Fruit fly (Drosophila melanogaster) whole organism: ENCODE results near the gene h-cup.

Experiments used
- CG8478 ChIP-seq: fragments of >200 bp; optimal IDR thresholded peaks from 2 replicates; lab custom pipeline; 2018; ENCODE audit warnings: inconsistent platforms
- Dll ChIP-seq: fragments of >200 bp; optimal IDR thresholded peaks from 2 replicates; lab custom pipeline; 2017
- EcR ChIP-seq, 2 experiments: fragments of >200 bp; optimal IDR thresholded peaks; 2 replicates each; lab custom pipeline; 2017; ENCODE audit warnings: missing biosample characterization in 2 of 2, missing genetic modification characterization in 2 of 2, missing genetic modification reagents in 2 of 2
- pan ChIP-seq: fragments of >200 bp; optimal IDR thresholded peaks from 2 replicates; lab custom pipeline; 2017
- psq ChIP-seq: fragments of >200 bp; optimal IDR thresholded peaks from 2 replicates; lab custom pipeline; 2017
- usp ChIP-seq: fragments of >200 bp; optimal IDR thresholded peaks from 2 replicates; lab custom pipeline; 2017; ENCODE audit warnings: missing biosample characterization, missing genetic modification characterization, mixed read lengths

h-cup gene

DNA sequence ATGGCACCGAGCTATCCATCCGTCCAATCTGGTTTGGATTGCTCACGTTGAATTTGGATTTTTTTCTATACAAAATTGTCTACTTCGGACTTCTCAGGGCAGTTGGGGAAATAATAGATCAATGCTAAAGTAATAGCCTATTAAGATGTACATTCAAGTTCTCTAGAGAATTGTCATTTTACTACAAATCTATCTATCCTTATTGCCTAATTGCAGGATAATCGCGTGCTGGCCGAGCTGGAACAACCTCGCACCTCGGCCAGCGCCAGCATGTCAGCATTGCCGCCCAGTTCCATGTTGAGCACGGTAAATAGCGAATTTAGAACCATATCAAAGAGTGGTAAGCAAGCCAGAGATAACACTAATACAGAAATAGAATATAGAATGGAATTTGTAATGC is at the start of gene h-cup:
h-cup (minus strand) TSS at position 101 of the 400 bp plus-strand sequence.
- TF ChIP-seq pan (no peak), EcR (GFP tag; optimal IDR thresholded peaks at IDR 0.05; lab: Kevin White, UChicago) (no peak), usp (no peak), psq (lab: Kevin White, UChicago) (no peak), Dll (lab: Kevin White, UChicago) (no peak)

DNA sequence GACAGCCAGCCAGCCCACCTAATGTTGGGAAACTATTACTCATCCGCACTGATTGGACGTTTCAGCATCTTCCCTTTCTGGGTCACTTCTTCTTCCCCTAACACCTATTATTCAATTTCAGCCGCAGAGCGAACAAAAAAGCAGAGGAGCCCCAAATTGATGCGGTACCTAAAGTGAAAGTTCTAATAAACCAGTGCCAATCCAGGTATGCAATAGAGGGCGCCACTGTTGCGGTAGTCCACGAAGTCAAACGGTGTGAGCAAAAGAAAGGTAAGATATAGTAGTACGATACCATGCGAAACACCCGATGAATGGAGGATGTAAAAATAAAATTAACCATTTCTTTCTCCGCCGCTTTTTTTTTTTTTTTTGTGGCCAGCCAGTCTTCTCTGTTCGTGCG is 48.4 kb upstream of the h-cup start:
- TF ChIP-seq pan = no peak
- no peak for TF ChIP-seq psq (lab: Kevin White, UChicago)
- no peak for TF ChIP-seq EcR (GFP tag; optimal IDR thresholded peaks at IDR 0.05; lab: Kevin White, UChicago)
- no peak for TF ChIP-seq Dll (lab: Kevin White, UChicago)
- TF ChIP-seq CG8478 (lab: Kevin White, UChicago) = no peak
- TF ChIP-seq usp = no peak

DNA sequence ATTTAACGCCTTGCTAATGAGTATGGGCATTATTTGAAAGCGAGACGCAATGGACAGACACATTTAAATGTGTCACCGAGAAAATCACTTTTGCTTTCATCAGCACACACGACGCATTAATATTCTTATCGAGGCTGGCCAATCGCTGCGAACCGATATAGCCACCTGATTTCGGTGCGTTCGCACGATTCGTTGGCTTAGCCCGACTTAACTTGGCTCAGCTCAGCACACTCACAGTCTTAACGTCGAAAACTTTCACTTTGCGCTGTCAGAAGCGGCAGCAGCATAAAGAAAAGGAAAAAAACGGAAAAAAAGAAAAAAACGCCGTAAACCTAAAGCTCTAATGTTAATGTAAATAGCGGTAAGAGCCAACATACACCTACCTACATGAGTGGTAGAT is 47.6 kb upstream of the h-cup start:
- TF ChIP-seq usp (no peak), psq (lab: Kevin White, UChicago) (no peak), CG8478 (lab: Kevin White, UChicago) (no peak), EcR (GFP tag; optimal IDR thresholded peaks at IDR 0.05; lab: Kevin White, UChicago) (no peak), pan (no peak), Dll (lab: Kevin White, UChicago) (no peak)

DNA sequence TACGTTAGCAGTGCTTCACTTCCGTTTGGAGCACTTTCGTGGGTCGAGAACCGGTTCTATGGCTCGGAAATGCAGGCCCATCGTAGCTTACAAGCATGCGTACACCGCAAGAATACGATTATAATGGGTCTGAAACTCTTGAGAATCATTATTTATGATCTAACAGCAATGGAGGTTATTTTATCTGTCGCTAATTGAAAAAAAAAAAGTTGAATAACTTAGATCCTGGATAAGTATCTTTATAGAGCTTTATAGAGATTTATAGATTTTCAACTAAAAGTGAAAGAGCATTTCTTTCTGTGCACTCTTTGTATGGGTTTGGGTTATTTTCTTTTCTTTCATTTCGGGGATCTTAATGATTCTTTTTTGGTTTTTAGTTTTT is 45.1 kb upstream of the h-cup start:
- TF ChIP-seq CG8478 (lab: Kevin White, UChicago) (no peak), psq (lab: Kevin White, UChicago) (no peak), pan (no peak), EcR (GFP tag; optimal IDR thresholded peaks at IDR 0.05; lab: Kevin White, UChicago) (no peak), Dll (lab: Kevin White, UChicago) (no peak), usp (no peak)

DNA sequence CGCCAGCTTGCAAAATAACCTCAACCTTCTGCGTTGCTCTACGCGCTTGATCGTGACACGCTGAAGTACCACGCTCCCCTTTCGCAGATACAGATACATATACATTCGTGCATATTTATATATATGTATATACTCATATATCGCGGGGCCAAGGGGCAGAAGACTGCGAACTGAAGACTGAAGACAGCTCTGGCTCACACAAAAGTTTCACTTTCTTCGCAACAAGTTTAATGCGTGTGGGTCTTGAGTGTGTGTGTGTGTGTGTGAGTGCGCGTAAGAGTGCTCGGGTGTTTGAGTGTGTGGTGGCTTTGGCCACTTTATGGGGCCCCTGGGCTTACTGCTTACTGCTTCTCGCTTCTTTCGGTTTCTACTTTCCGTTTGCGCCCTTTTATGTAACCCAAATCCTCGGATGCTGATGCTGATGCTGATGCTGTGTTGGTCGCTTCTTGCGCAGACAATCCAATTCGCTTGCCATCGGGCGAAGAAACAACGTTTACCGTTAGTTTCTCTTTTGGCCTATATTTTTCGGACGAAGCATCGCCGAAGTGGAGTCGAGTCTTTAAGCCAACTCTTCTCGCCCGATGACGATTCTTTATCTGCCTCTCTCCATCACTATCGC is 44.6 kb upstream of the h-cup start:
- TF ChIP-seq pan = no peak
- TF ChIP-seq Dll (lab: Kevin White, UChicago) = no peak
- no peak for TF ChIP-seq usp
- no peak for TF ChIP-seq EcR (GFP tag; optimal IDR thresholded peaks at IDR 0.05; lab: Kevin White, UChicago)
- no peak for TF ChIP-seq CG8478 (lab: Kevin White, UChicago)
- TF ChIP-seq psq (lab: Kevin White, UChicago) = no peak

DNA sequence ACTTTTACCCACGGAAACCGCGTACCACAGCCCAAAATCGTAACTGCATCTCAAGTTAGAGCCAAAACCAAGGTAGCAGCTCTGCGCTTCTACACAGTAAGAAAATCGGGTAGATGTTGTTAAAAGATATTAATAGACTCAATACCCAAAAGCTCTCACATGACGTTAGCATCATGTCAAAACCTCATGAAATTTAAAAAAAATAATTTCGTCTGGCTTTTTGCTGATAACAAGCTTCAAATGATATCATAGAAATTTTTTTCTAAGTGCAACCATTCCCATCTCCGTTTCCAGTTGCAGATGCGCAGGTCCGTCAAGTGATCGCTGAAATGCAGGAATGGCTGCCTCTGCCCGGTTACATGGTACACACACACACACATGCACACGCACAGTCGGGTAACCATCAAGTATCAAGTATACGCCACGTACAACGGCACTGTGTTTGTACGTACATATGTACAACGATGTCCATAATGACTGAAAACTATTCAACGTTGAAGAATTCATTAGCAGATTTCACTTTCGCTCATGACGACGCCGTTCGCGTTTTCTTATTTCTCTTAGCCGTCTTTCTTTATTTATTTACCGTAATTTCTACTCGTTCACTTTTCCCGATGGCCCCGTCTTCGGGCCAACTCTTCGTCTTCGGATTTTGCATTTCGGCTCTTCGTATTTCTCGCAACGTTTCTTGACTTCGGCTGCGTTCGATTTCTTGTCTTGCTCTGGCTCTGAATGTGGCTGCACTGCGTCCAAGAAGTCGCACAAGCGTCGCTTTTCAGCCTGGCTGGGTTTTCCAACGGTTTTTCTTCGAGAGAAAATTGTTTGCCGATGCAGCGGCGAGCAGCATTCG is 43.1 kb upstream of the h-cup start:
- no peak for TF ChIP-seq usp
- TF ChIP-seq Dll (lab: Kevin White, UChicago) = no peak
- no peak for TF ChIP-seq CG8478 (lab: Kevin White, UChicago)
- no peak for TF ChIP-seq psq (lab: Kevin White, UChicago)
- no peak for TF ChIP-seq pan
- no peak for TF ChIP-seq EcR (GFP tag; optimal IDR thresholded peaks at IDR 0.05; lab: Kevin White, UChicago)

DNA sequence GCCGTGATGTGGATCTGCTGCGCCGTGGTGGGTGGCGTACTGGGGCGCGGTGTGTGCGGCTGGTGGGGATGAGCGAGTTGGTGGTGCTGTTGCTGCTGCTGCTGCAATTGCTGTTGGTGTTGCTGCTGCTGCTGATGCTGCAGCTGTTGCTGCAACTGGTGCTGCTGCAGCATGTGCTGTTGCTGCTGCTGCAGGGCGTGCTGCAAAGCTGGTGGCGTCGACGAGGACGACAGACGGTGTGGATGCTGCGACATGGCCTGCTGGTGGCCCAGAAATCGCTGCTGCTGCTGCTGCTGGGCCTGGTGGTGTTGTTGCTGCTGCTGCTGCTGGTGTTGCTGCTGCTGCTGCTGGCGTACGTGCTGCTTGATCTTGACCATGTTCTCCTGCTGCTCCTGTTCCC is 41.4 kb upstream of the h-cup start:
- TF ChIP-seq psq (lab: Kevin White, UChicago) (no peak), EcR (GFP tag; optimal IDR thresholded peaks at IDR 0.05; lab: Kevin White, UChicago) (no peak), usp (no peak), Dll (lab: Kevin White, UChicago) (no peak), pan (no peak), CG8478 (lab: Kevin White, UChicago) (no peak)

DNA sequence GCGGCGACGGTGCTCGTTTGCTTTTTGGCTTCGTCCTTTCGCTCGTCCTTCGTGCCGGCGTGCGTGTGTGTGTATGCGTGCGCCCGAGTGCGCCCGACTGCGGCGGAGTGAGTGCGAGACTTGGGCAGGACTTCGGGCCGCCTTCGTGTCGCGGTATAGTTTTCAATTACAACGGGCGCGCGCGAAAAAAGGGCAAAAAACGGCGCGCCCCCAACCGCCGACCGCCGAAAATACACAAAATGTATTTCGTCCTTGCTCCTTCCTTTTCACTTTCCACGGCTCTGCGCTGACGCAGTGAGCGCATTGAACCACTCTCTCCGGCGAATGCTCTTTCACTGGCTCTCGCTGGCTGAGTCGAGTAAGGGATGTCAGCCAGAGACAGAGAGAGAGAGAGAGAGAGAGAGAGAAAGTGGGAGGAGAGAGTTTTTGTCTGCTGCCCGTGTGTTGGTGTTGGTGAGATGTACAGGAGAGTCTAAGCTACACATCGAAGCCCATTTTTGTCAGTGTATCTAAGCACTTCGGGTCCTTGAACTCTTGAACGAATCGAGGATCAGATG is 37.7 kb upstream of the h-cup start:
- peak; percentile 46 for TF ChIP-seq Dll (lab: Kevin White, UChicago)
- no peak for TF ChIP-seq usp

DNA sequence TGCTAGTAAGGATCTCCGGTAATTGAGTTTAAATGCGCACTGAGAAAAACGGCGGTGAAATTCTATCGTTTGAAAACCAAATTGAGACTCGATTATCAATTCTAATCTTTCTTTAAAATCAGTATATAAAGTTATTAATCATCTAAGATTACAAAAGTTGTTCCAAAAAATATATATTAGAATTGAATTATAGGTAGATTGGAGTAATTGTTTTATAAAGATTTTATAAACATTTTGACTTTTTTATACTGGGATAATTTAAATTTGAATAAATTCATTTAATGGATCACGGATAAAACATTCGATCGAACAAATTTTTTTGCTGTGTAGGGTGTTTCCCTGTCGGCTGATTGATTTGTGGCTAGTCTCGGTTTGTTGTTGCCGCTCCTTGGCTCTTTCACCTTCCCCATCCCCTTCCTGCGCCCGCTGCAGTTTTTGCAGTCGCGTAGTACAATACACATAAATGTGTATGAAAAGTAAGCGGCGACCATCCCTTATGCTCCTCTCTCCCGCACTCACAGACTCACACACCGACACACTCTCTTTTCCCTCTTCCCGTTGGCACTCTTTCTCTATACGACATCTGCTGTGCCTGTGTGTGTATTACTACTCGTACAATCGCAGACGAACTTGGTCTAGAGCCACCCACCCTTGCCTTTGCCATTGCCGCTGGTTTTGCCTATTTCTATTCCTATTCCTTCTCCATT is 36.2 kb upstream of the h-cup start:
- TF ChIP-seq psq (lab: Kevin White, UChicago) = no peak
- TF ChIP-seq pan = no peak
- TF ChIP-seq CG8478 (lab: Kevin White, UChicago) = no peak

DNA sequence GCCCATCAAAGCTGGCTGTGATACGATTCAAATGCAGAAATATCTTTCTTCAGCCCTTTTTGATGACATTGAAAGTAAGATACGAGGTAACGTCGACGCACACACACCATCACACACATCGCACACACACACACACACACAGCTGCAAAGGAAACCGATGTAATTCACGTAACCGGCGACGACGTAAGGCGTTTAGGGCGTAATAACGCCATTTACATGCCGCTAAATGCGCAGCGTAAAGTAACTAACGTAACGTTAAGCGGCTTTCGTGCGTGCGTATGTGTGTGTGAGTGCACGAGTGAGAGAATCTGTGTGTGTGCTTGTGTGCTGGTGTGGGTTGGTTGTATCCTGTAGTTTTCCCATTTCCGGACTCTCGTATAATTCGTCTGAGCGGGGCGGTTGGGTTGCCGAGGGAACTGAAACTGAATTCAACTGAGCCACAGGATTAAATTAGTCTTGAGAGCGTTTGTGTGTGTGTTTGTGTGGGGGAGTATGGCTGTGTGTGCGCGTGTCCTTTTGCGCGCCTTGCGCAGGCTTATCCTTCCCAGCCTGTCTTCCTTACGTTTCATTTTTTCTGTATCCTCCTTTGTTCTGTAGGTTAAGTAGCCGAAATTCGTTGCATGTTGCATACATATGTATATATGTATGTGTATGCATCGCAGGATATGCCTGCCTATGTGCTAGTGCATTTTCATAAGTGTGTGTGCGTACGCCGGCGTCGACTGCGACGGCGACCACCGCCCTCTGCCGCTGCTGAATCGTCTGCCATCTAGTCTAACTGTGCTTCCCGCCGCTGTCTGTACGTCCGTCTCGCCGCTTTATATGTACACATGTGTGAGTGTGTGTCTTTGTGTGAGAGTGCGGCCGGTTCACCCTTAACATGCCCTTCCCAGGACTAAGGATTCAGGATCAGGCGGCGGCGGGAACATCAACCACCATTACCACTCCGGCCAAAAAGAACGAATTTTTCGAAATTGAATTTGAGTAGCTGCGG is 35.3 kb upstream of the h-cup start:
- TF ChIP-seq usp (no peak), EcR (GFP tag; optimal IDR thresholded peaks at IDR 0.05; lab: Kevin White, UChicago) (no peak), Dll (lab: Kevin White, UChicago) (no peak), CG8478 (lab: Kevin White, UChicago) (no peak), pan (no peak), psq (lab: Kevin White, UChicago) (no peak)
